Fruit fly (Drosophila melanogaster) whole organism, wandering third instar larva: ENCODE measurements around the gene Invadolysin.
A peak's percentile ranks its signal among the peaks of the same experiment; 100 is the strongest.

ENCODE experiments used
- Abd-B ChIP-seq: fragments of >200 bp; optimal IDR thresholded peaks from 2 replicates; lab custom pipeline; 2017; ENCODE audit warnings: missing biosample characterization, missing genetic modification characterization
- CG32264 ChIP-seq: fragments of 200-800 bp; sonication (Bioruptor generic); optimal IDR thresholded peaks from 2 replicates; lab custom pipeline; 2016; ENCODE audit warnings: missing biosample characterization, missing genetic modification characterization
- CG9705 ChIP-seq: fragments of 200-800 bp; sonication (Bioruptor generic); optimal IDR thresholded peaks from 2 replicates; lab custom pipeline; 2018; ENCODE audit warnings: missing biosample characterization, mild to moderate bottlenecking, missing genetic modification characterization
- CrebA ChIP-seq: fragments of 200-800 bp; sonication (Bioruptor generic); optimal IDR thresholded peaks from 2 replicates; lab custom pipeline; 2016; ENCODE audit warnings: missing biosample characterization, mild to moderate bottlenecking, missing genetic modification characterization, borderline replicate concordance
- Dfd ChIP-seq: fragments of >200 bp; optimal IDR thresholded peaks from 2 replicates; lab custom pipeline; 2017; ENCODE audit warnings: missing biosample characterization, missing genetic modification characterization
- Dif ChIP-seq: fragments of 200-275, 200-300 bp; sonication (Bioruptor generic); optimal IDR thresholded peaks from 2 replicates; lab custom pipeline; 2018; ENCODE audit warnings: missing biosample characterization, missing genetic modification characterization; ENCODE audit not compliant: partially characterized antibody
- GATAd ChIP-seq: sonication (Bioruptor generic); optimal IDR thresholded peaks from 2 replicates; lab custom pipeline; 2016; ENCODE audit warnings: missing biosample characterization, missing genetic modification characterization
- HLH106 ChIP-seq: fragments of 200-800 bp; optimal IDR thresholded peaks from 3 replicates; lab custom pipeline; 2019; ENCODE audit warnings: missing biosample characterization, mild to moderate bottlenecking, missing genetic modification characterization, moderate library complexity
- Hnf4 ChIP-seq: fragments of 200-800 bp; sonication (Bioruptor generic); optimal IDR thresholded peaks from 2 replicates; lab custom pipeline; 2016; ENCODE audit warnings: missing biosample characterization, mild to moderate bottlenecking, missing genetic modification characterization
- Hr78 ChIP-seq: fragments of >200 bp; optimal IDR thresholded peaks from 2 replicates; lab custom pipeline; 2017; ENCODE audit warnings: missing biosample characterization, missing genetic modification characterization
- Hr83 ChIP-seq: fragments of 200-300 bp; sonication (Bioruptor generic); optimal IDR thresholded peaks from 2 replicates; lab custom pipeline; 2016; ENCODE audit warnings: missing biosample characterization, mild to moderate bottlenecking, missing genetic modification characterization, moderate library complexity; ENCODE audit not compliant: poor library complexity, severe bottlenecking
- Jra ChIP-seq: sonication (Bioruptor generic); optimal IDR thresholded peaks from 2 replicates; lab custom pipeline; 2016; ENCODE audit warnings: missing biosample characterization, missing genetic modification characterization
- Mio ChIP-seq: sonication (Bioruptor generic); optimal IDR thresholded peaks from 2 replicates; lab custom pipeline; 2016; ENCODE audit warnings: missing biosample characterization, missing genetic modification characterization
- Myc ChIP-seq: fragments of >200 bp; optimal IDR thresholded peaks from 2 replicates; lab custom pipeline; 2017
- N ChIP-seq: fragments of >200 bp; optimal IDR thresholded peaks from 2 replicates; lab custom pipeline; 2018; ENCODE audit warnings: missing biosample characterization, missing external identifiers, missing genetic modification characterization
- OdsH ChIP-seq: fragments of 200-800 bp; sonication (Bioruptor generic); optimal IDR thresholded peaks from 2 replicates; lab custom pipeline; 2016; ENCODE audit warnings: missing biosample characterization, mild to moderate bottlenecking, missing genetic modification characterization
- Rel ChIP-seq, 2 experiments: fragments of 200-800 bp; sonication (Bioruptor generic) in 1 of 2; optimal IDR thresholded peaks; 2 replicates in 1 of 2; 3 replicates in 1 of 2; lab custom pipeline; 2016 to 2019; ENCODE audit warnings: mild to moderate bottlenecking in 2 of 2, missing biosample characterization in 2 of 2, missing genetic modification characterization in 2 of 2, moderate library complexity in 1 of 2
- Sp1 ChIP-seq: fragments of 200-800 bp; sonication (Bioruptor generic); optimal IDR thresholded peaks from 3 replicates; lab custom pipeline; 2019; ENCODE audit warnings: missing biosample characterization, mild to moderate bottlenecking, missing genetic modification characterization, moderate library complexity
- Vsx2 ChIP-seq: fragments of 200-300, 225-300 bp; sonication (Bioruptor generic); optimal IDR thresholded peaks from 2 replicates; lab custom pipeline; 2018; ENCODE audit warnings: missing biosample characterization, missing genetic modification characterization; ENCODE audit not compliant: partially characterized antibody
- br ChIP-seq: fragments of 200-800 bp; sonication (Bioruptor generic); optimal IDR thresholded peaks from 2 replicates; lab custom pipeline; 2016; ENCODE audit warnings: missing biosample characterization, missing genetic modification characterization
- brk ChIP-seq: fragments of 200-800 bp; sonication (Bioruptor generic); optimal IDR thresholded peaks from 2 replicates; lab custom pipeline; 2016; ENCODE audit warnings: missing biosample characterization, mild to moderate bottlenecking, missing genetic modification characterization
- dl ChIP-seq, 2 experiments: fragments of 175-275, 200-275 bp in 1 of 2; fragments of 200-275 bp in 1 of 2; sonication (Bioruptor generic); optimal IDR thresholded peaks; lab custom pipeline; 2018; ENCODE audit warnings: mild to moderate bottlenecking in 2 of 2, missing biosample characterization in 2 of 2, missing genetic modification characterization in 2 of 2, moderate library complexity in 2 of 2; ENCODE audit not compliant: partially characterized antibody in 2 of 2, insufficient read depth in 1 of 2
- dmrt93B ChIP-seq: fragments of 200-800 bp; sonication (Bioruptor generic); optimal IDR thresholded peaks from 2 replicates; lab custom pipeline; 2018; ENCODE audit warnings: missing biosample characterization, mild to moderate bottlenecking, missing genetic modification characterization
- dsf ChIP-seq: sonication (Bioruptor generic); optimal IDR thresholded peaks from 2 replicates; lab custom pipeline; 2016; ENCODE audit warnings: missing biosample characterization, missing genetic modification characterization, borderline replicate concordance
- ey ChIP-seq: fragments of 200-800 bp; sonication (Bioruptor generic); optimal IDR thresholded peaks from 2 replicates; lab custom pipeline; 2016; ENCODE audit warnings: missing biosample characterization, missing genetic modification characterization
- foxo ChIP-seq, 2 experiments: fragments of 200-800 bp; sonication (Bioruptor generic); optimal IDR thresholded peaks; 2 replicates in 1 of 2; 3 replicates in 1 of 2; lab custom pipeline; 2016 to 2017; ENCODE audit warnings: missing biosample characterization in 2 of 2, missing genetic modification characterization in 2 of 2
- fru ChIP-seq: fragments of 200-800 bp; sonication (Bioruptor generic); optimal IDR thresholded peaks from 3 replicates; lab custom pipeline; 2016; ENCODE audit warnings: missing biosample characterization, mild to moderate bottlenecking, missing genetic modification characterization
- h ChIP-seq: fragments of 200-800 bp; sonication (Bioruptor generic); optimal IDR thresholded peaks from 3 replicates; lab custom pipeline; 2016; ENCODE audit warnings: missing biosample characterization, mild to moderate bottlenecking, missing genetic modification characterization
- jim ChIP-seq: fragments of 175-275, 200-325 bp; sonication (Bioruptor generic); optimal IDR thresholded peaks from 2 replicates; lab custom pipeline; 2016; ENCODE audit warnings: missing biosample characterization, mild to moderate bottlenecking, missing genetic modification characterization
- lola ChIP-seq: fragments of >200 bp; optimal IDR thresholded peaks from 2 replicates; lab custom pipeline; 2017; ENCODE audit warnings: missing biosample characterization, missing genetic modification characterization
- pan ChIP-seq: fragments of >200 bp; optimal IDR thresholded peaks from 2 replicates; lab custom pipeline; 2017
- psq ChIP-seq: fragments of 200-800 bp; sonication (Bioruptor generic); optimal IDR thresholded peaks from 3 replicates; lab custom pipeline; 2017; ENCODE audit warnings: missing biosample characterization, mild to moderate bottlenecking, missing genetic modification characterization, moderate library complexity
- rgr ChIP-seq: fragments of 200-800 bp; sonication (Bioruptor generic); optimal IDR thresholded peaks from 3 replicates; lab custom pipeline; 2016; ENCODE audit warnings: missing biosample characterization, mild to moderate bottlenecking, missing genetic modification characterization
- sage ChIP-seq: fragments of 200-800 bp; sonication (Bioruptor generic); optimal IDR thresholded peaks from 2 replicates; lab custom pipeline; 2016; ENCODE audit warnings: missing biosample characterization, mild to moderate bottlenecking, missing genetic modification characterization
- sv ChIP-seq: fragments of 200-800 bp; sonication (Bioruptor generic); optimal IDR thresholded peaks from 3 replicates; lab custom pipeline; 2016; ENCODE audit warnings: missing biosample characterization, missing genetic modification characterization
- tai ChIP-seq: sonication (Bioruptor generic); optimal IDR thresholded peaks from 2 replicates; lab custom pipeline; 2016; ENCODE audit warnings: missing biosample characterization, missing genetic modification characterization
- usp ChIP-seq: fragments of >200 bp; optimal IDR thresholded peaks from 2 replicates; lab custom pipeline; 2017; ENCODE audit warnings: missing biosample characterization, missing genetic modification characterization
- woc ChIP-seq: sonication (Bioruptor generic); optimal IDR thresholded peaks from 2 replicates; lab custom pipeline; 2016; ENCODE audit warnings: missing biosample characterization, mild to moderate bottlenecking, missing genetic modification characterization

The Invadolysin gene

dm6 chr3R:10144103-10144998 is at the start of gene Invadolysin, which contains the start of gene TAF1B:
Invadolysin (plus strand) TSS chr3R:10144668.
TAF1B (minus strand) TSS chr3R:10144184.
- TF ChIP-seq CrebA (GFP tag; lab: Kevin White, UChicago) (no peak), Myc (no peak), Hr78 (GFP tag; lab: Kevin White, UChicago) (no peak), dmrt93B (peak; percentile 16), Dfd (GFP tag; lab: Kevin White, UChicago) (no peak), rgr (peak; percentile 41), h (GFP tag; lab: Kevin White, UChicago) (peak; percentile 64), usp (GFP tag; lab: Kevin White, UChicago) (no peak), Hnf4 (peak; percentile 76), ey (peak; percentile 18), GATAd (peak; percentile 23), lola (GFP tag; lab: Kevin White, UChicago) (no peak), CG32264 (GFP tag; lab: Kevin White, UChicago) (no peak), N (GFP tag; lab: Kevin White, UChicago) (no peak), CG9705 (GFP tag; lab: Kevin White, UChicago) (no peak), foxo (GFP tag; optimal IDR thresholded peaks at IDR 0.05; lab: Kevin White, UChicago) (peak in 1 of 2 experiments; percentile 67), br (GFP tag; lab: Kevin White, UChicago) (peak; percentile 40), dl (GFP tag; optimal IDR thresholded peaks at IDR 0.05; lab: Kevin White, UChicago; ENCODE audit: insufficient read depth in 1 of 2, partially characterized antibody in 2 of 2) (no peak), OdsH (GFP tag; lab: Kevin White, UChicago) (peak; percentile 56), Rel (GFP tag; optimal IDR thresholded peaks at IDR 0.05; lab: Kevin White, UChicago) (no peak), Rel (tag; optimal IDR thresholded peaks at IDR 0.05; lab: Kevin White, UChicago) (peak; percentile 31), pan (lab: Kevin White, UChicago) (no peak), Hr83 (GFP tag; lab: Kevin White, UChicago) (peak; percentile 92), brk (GFP tag; lab: Kevin White, UChicago) (peak; percentile 90), Abd-B (no peak), fru (peak; percentile 59), tai (GFP tag; lab: Kevin White, UChicago) (peak; percentile 79), woc (peak; percentile 23), psq (GFP tag; lab: Kevin White, UChicago) (no peak), dsf (GFP tag; lab: Kevin White, UChicago) (peak; percentile 59), Dif (peak; percentile 12), sv (GFP tag; lab: Kevin White, UChicago) (peak; percentile 44), Sp1 (GFP tag; lab: Kevin White, UChicago) (peak; percentile 23), Mio (GFP tag; lab: Kevin White, UChicago) (no peak), sage (GFP tag; lab: Kevin White, UChicago) (peak; percentile 48), HLH106 (tag; lab: Kevin White, UChicago) (peak; percentile 49), Vsx2 (GFP tag; lab: Kevin White, UChicago) (no peak), jim (GFP tag; lab: Kevin White, UChicago) (no peak), Jra (GFP tag; lab: Kevin White, UChicago) (peak; percentile 71)

- TF ChIP-seq Dfd (GFP tag; lab: Kevin White, UChicago): no peak
- TF ChIP-seq foxo (GFP tag; optimal IDR thresholded peaks at IDR 0.05; lab: Kevin White, UChicago): no peak
- TF ChIP-seq jim (GFP tag; lab: Kevin White, UChicago): no peak
- no peak for TF ChIP-seq Mio (GFP tag; lab: Kevin White, UChicago)
- no peak for TF ChIP-seq usp (GFP tag; lab: Kevin White, UChicago)
- no peak for TF ChIP-seq woc
- no peak for TF ChIP-seq psq (GFP tag; lab: Kevin White, UChicago)
- TF ChIP-seq dmrt93B: no peak
- no peak for TF ChIP-seq brk (GFP tag; lab: Kevin White, UChicago)
- no peak for TF ChIP-seq dsf (GFP tag; lab: Kevin White, UChicago)
- no peak for TF ChIP-seq lola (GFP tag; lab: Kevin White, UChicago)
- TF ChIP-seq h (GFP tag; lab: Kevin White, UChicago): no peak
- no peak for TF ChIP-seq Sp1 (GFP tag; lab: Kevin White, UChicago)
- no peak for TF ChIP-seq br (GFP tag; lab: Kevin White, UChicago)
Measured at dm6 chr3R:10095052-10095451, 49.4 kb upstream of the Invadolysin start.
